Worm (Caenorhabditis elegans): ENCODE results near the gene lgc-25.

DNA sequence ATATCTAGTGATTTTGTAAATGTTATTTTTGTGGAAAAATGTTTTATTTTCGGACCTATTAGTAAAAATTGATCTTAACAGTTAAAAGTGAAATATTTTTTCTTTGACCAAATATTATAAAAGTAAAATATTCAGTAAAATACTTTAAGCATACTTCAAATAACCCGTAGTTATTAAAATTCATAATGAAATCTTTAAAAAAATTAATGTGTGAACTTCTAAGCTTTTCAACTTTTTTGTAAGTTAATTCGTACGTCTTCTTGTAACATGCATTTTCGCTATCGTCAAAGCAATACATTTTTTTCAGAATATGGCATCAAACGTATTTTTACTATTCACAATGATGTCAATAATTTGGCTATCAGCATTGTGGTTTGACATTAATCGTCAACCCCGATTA lies 14.2 kb upstream of the lgc-25 start, which contains the start of gene C37E2.2:
- no peak for TF ChIP-seq unc-62 (GFP tag; optimal IDR thresholded peaks at IDR 0.05)
- no peak for TF ChIP-seq unc-39 (tag; optimal IDR thresholded peaks at IDR 0.05)
- TF ChIP-seq egl-27 (tag; optimal IDR thresholded peaks at IDR 0.05) = no peak
- TF ChIP-seq daf-12 (tag; optimal IDR thresholded peaks at IDR 0.05) = no peak

Measured in whole organism, L3 larva.